Fruit fly (Drosophila melanogaster): ENCODE data around the gene CG4199.

- peak; percentile 91 for TF ChIP-seq ttk (optimal IDR thresholded peaks at IDR 0.05)
- TF ChIP-seq psq (optimal IDR thresholded peaks at IDR 0.05), result no peak
- TF ChIP-seq insv (optimal IDR thresholded peaks at IDR 0.05), result no peak
- no peak for TF ChIP-seq Myc (optimal IDR thresholded peaks at IDR 0.05)
- peak; percentile 33 for TF ChIP-seq h (optimal IDR thresholded peaks at IDR 0.05)
Observed at dm6 chrX:2121716-2122601, 48.7 kb upstream of the CG4199 start.

Measured in Kc167 (cell line).